Worm (Caenorhabditis elegans) whole organism, early embryonic: Measurements from ENCODE around the gene srh-35.

ENCODE experiments used
- B0310.2 ChIP-seq: sonication (generic microtip); optimal IDR thresholded peaks from 2 replicates; lab custom pipeline; 2016; ENCODE audit warnings: mild to moderate bottlenecking, missing genetic modification characterization, missing compliant biosample characterization
- F13C5.2 ChIP-seq: sonication (generic microtip); optimal IDR thresholded peaks from 2 replicates; lab custom pipeline; 2017; ENCODE audit warnings: mild to moderate bottlenecking, missing genetic modification characterization, inconsistent platforms, missing compliant biosample characterization
- aly-1 ChIP-seq: sonication (generic microtip); optimal IDR thresholded peaks from 2 replicates; lab custom pipeline; 2016; ENCODE audit warnings: missing genetic modification characterization, missing compliant biosample characterization
- ama-1 ChIP-seq: fragments of 150-350 bp; optimal IDR thresholded peaks from 2 replicates; lab custom pipeline; 2014
- ceh-13 ChIP-seq: fragments of 200-800 bp; sonication (Bioruptor generic); optimal IDR thresholded peaks from 2 replicates; lab custom pipeline; 2018; ENCODE audit warnings: mild to moderate bottlenecking, missing genetic modification characterization, missing compliant biosample characterization
- ets-7 ChIP-seq: sonication (generic microtip); optimal IDR thresholded peaks from 2 replicates; lab custom pipeline; 2016; ENCODE audit warnings: missing genotype, missing genetic modification characterization, missing compliant biosample characterization
- flt-1 ChIP-seq: fragments of 200-800 bp; sonication (Bioruptor generic); IDR thresholded peaks from 2 replicates; pipeline ENCODE4 v1.3.6; 2022; ENCODE audit warnings: missing genetic modification characterization, missing compliant biosample characterization
- hmg-4 ChIP-seq: fragments of 200-800 bp; sonication (Bioruptor generic); optimal IDR thresholded peaks from 2 replicates; lab custom pipeline; 2018; ENCODE audit warnings: mild to moderate bottlenecking, missing genetic modification characterization, missing compliant biosample characterization
- sea-1 ChIP-seq: fragments of 200-800 bp; sonication (Bioruptor generic); conservative IDR thresholded peaks from 2 replicates; pipeline ENCODE4 v1.3.6; 2022; ENCODE audit warnings: missing genetic modification characterization, missing compliant biosample characterization
- tbx-11 ChIP-seq: fragments of 200-800 bp; sonication (Bioruptor generic); IDR thresholded peaks from 2 replicates; pipeline ENCODE4 v1.3.6; 2022; ENCODE audit warnings: missing genetic modification characterization, missing compliant biosample characterization
- tbx-37 ChIP-seq: fragments of 200-800 bp; sonication (Bioruptor generic); conservative IDR thresholded peaks from 2 replicates; pipeline ENCODE4 v1.3.6; 2022; ENCODE audit warnings: missing genetic modification reagents, missing genetic modification characterization, missing compliant biosample characterization
- tra-4 ChIP-seq: sonication (generic microtip); optimal IDR thresholded peaks from 2 replicates; lab custom pipeline; 2017; ENCODE audit warnings: missing genetic modification characterization, missing compliant biosample characterization

DNA sequence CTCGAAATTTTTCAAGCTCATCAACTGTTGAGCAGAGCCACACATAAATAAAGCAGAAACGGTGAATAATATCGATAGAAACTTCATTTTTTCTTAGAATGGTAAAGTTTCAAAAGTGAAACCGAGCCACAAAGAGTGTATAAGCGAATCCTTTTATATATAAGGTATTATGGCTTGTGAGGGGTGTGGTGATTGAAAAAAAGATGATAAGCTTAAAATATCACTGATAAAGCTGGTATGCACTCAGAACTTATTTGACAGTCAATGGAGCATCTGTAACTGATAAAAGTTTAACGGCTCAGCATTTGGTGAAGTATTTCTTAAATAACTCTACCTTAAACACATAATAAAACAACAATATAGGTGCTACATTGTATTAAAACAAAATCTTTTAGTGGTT lies 34.4 kb downstream of the srh-35 start, which contains the start of gene dod-19:
- TF ChIP-seq flt-1 (GFP tag; lab: Robert Waterston, UW), result no peak
- no peak for TF ChIP-seq ama-1 (lab: Kevin White, UChicago)
- no peak for TF ChIP-seq hmg-4 (GFP tag; lab: Kevin White, UChicago)
- TF ChIP-seq ceh-13, result no peak
- TF ChIP-seq tbx-37, result no peak
- no peak for TF ChIP-seq F13C5.2 (tag; lab: Kevin White, UChicago)
- no peak for TF ChIP-seq ets-7 (tag; lab: Kevin White, UChicago)
- TF ChIP-seq tbx-11 (GFP tag; lab: Robert Waterston, UW), result no peak
- TF ChIP-seq aly-1 (tag; lab: Kevin White, UChicago), result no peak
- no peak for TF ChIP-seq B0310.2 (tag; lab: Kevin White, UChicago)
- TF ChIP-seq tra-4 (tag; lab: Kevin White, UChicago), result no peak
- no peak for TF ChIP-seq sea-1 (GFP tag; lab: Robert Waterston, UW)
